Worm (Caenorhabditis elegans) whole organism, late embryonic: ENCODE data around the gene B0547.2.

Source experiments
- C38D4.7 ChIP-seq: fragments of 200-800 bp; sonication (Bioruptor generic); optimal IDR thresholded peaks from 2 replicates; lab custom pipeline; 2018; ENCODE audit warnings: mild to moderate bottlenecking, missing genetic modification characterization, moderate library complexity, missing compliant biosample characterization
- ama-1 ChIP-seq: fragments of 150-350 bp; optimal IDR thresholded peaks from 2 replicates; lab custom pipeline; 2014
- ceh-14 ChIP-seq: sonication (generic microtip); optimal IDR thresholded peaks from 2 replicates; lab custom pipeline; 2016; ENCODE audit warnings: missing genotype, missing genetic modification characterization, missing compliant biosample characterization
- ceh-48 ChIP-seq: sonication (generic microtip); optimal IDR thresholded peaks from 2 replicates; lab custom pipeline; 2016; ENCODE audit warnings: missing genetic modification characterization, inconsistent platforms, missing compliant biosample characterization
- lin-11 ChIP-seq: fragments of 200-800 bp; sonication (Bioruptor generic); optimal IDR thresholded peaks from 2 replicates; lab custom pipeline; 2018; ENCODE audit warnings: mild to moderate bottlenecking, missing genetic modification characterization, missing compliant biosample characterization
- pag-3 ChIP-seq: sonication (generic microtip); optimal IDR thresholded peaks from 2 replicates; lab custom pipeline; 2016; ENCODE audit warnings: missing compliant biosample characterization, missing genetic modification characterization, borderline replicate concordance
- tbx-7 ChIP-seq: sonication (generic microtip); optimal IDR thresholded peaks from 2 replicates; lab custom pipeline; 2016; ENCODE audit warnings: missing genotype, missing genetic modification characterization, missing compliant biosample characterization

- TF ChIP-seq tbx-7 (tag; lab: Kevin White, UChicago), result no peak
- no peak for TF ChIP-seq ceh-48 (tag; lab: Kevin White, UChicago)
- TF ChIP-seq lin-11 (tag; lab: Kevin White, UChicago), result no peak
- TF ChIP-seq ama-1 (lab: Kevin White, UChicago), result no peak
- TF ChIP-seq C38D4.7 (GFP tag; lab: Kevin White, UChicago), result no peak
- no peak for TF ChIP-seq ceh-14 (tag; lab: Kevin White, UChicago)
- no peak for TF ChIP-seq pag-3 (tag; lab: Kevin White, UChicago)
Measured at ce11 chrIV:5627056-5627455, 18.7 kb upstream of the B0547.2 start, which contains the start of gene srsx-14.
